Worm (Caenorhabditis elegans) whole organism, late embryonic: Measurements from ENCODE around the gene T01D3.1.

ENCODE experiments used
- C38D4.7 ChIP-seq: fragments of 200-800 bp; sonication (Bioruptor generic); optimal IDR thresholded peaks from 2 replicates; lab custom pipeline; 2018; ENCODE audit warnings: mild to moderate bottlenecking, missing genetic modification characterization, moderate library complexity, missing compliant biosample characterization
- F13H6.1 ChIP-seq: sonication (generic microtip); optimal IDR thresholded peaks from 2 replicates; lab custom pipeline; 2016; ENCODE audit warnings: missing genetic modification characterization, missing compliant biosample characterization
- K02D7.2 ChIP-seq: sonication (generic microtip); optimal IDR thresholded peaks from 2 replicates; lab custom pipeline; 2017; ENCODE audit warnings: mild to moderate bottlenecking, missing genetic modification characterization, missing compliant biosample characterization
- T23F11.4 ChIP-seq: fragments of 200-800 bp; sonication (Bioruptor generic); optimal IDR thresholded peaks from 2 replicates; lab custom pipeline; 2018; ENCODE audit warnings: mild to moderate bottlenecking, missing genetic modification characterization, missing compliant biosample characterization
- Y22D7AL.16 ChIP-seq: sonication (generic microtip); optimal IDR thresholded peaks from 2 replicates; lab custom pipeline; 2016; ENCODE audit warnings: missing genetic modification characterization, missing compliant biosample characterization
- ahr-1 ChIP-seq: sonication (generic microtip); optimal IDR thresholded peaks from 2 replicates; lab custom pipeline; 2016; ENCODE audit warnings: missing genetic modification characterization, missing compliant biosample characterization
- ama-1 ChIP-seq: fragments of 150-350 bp; optimal IDR thresholded peaks from 2 replicates; lab custom pipeline; 2014
- ceh-14 ChIP-seq: sonication (generic microtip); optimal IDR thresholded peaks from 2 replicates; lab custom pipeline; 2016; ENCODE audit warnings: missing genotype, missing genetic modification characterization, missing compliant biosample characterization
- ceh-2 ChIP-seq: sonication (generic microtip); optimal IDR thresholded peaks from 2 replicates; lab custom pipeline; 2016; ENCODE audit warnings: missing genotype, missing genetic modification characterization, missing compliant biosample characterization
- ceh-24 ChIP-seq: sonication (generic microtip); optimal IDR thresholded peaks from 2 replicates; lab custom pipeline; 2016; ENCODE audit warnings: mild to moderate bottlenecking, missing genetic modification characterization, missing compliant biosample characterization
- ceh-30 ChIP-seq: fragments of 150-350 bp; optimal IDR thresholded peaks from 2 replicates; lab custom pipeline; 2014; ENCODE audit warnings: missing biosample characterization, missing genetic modification characterization
- ceh-45 ChIP-seq: fragments of 200-800 bp; sonication (Bioruptor generic); IDR thresholded peaks from 2 replicates; pipeline ENCODE4 v1.3.6; 2022; ENCODE audit warnings: missing genetic modification reagents, missing genetic modification characterization, missing compliant biosample characterization
- ceh-48 ChIP-seq: sonication (generic microtip); optimal IDR thresholded peaks from 2 replicates; lab custom pipeline; 2016; ENCODE audit warnings: missing genetic modification characterization, inconsistent platforms, missing compliant biosample characterization
- che-1 ChIP-seq: sonication (generic microtip); optimal IDR thresholded peaks from 2 replicates; lab custom pipeline; 2016; ENCODE audit warnings: mild to moderate bottlenecking, missing genetic modification characterization, missing compliant biosample characterization
- dmd-4 ChIP-seq: sonication (generic microtip); optimal IDR thresholded peaks from 2 replicates; lab custom pipeline; 2016; ENCODE audit warnings: borderline replicate concordance, missing genetic modification characterization, missing compliant biosample characterization
- dve-1 ChIP-seq: sonication (generic microtip); optimal IDR thresholded peaks from 2 replicates; lab custom pipeline; 2017; ENCODE audit warnings: antibody characterized with exemption, mild to moderate bottlenecking, missing genetic modification characterization, missing compliant biosample characterization
- elt-2 ChIP-seq: sonication (generic microtip); optimal IDR thresholded peaks from 2 replicates; lab custom pipeline; 2016; ENCODE audit warnings: missing genetic modification reagents, missing genetic modification characterization, missing compliant biosample characterization
- ets-4 ChIP-seq: sonication (generic microtip); optimal IDR thresholded peaks from 2 replicates; lab custom pipeline; 2016; ENCODE audit warnings: missing genetic modification characterization, missing compliant biosample characterization
- eyg-1 ChIP-seq: sonication (generic microtip); optimal IDR thresholded peaks from 2 replicates; lab custom pipeline; 2016; ENCODE audit warnings: missing genotype, missing genetic modification characterization, missing compliant biosample characterization
- fax-1 ChIP-seq: sonication (generic microtip); optimal IDR thresholded peaks from 2 replicates; lab custom pipeline; 2016; ENCODE audit warnings: missing genotype, missing genetic modification characterization, missing compliant biosample characterization
- fkh-10 ChIP-seq: fragments of 150-350 bp; optimal IDR thresholded peaks from 2 replicates; lab custom pipeline; 2014; ENCODE audit warnings: missing biosample characterization, missing genetic modification reagents, missing genetic modification characterization
- fkh-6 ChIP-seq: sonication (generic microtip); optimal IDR thresholded peaks from 2 replicates; lab custom pipeline; 2016; ENCODE audit warnings: missing genetic modification characterization, missing compliant biosample characterization
- hlh-13 ChIP-seq: fragments of 200-800 bp; sonication (Bioruptor generic); optimal IDR thresholded peaks from 2 replicates; lab custom pipeline; 2018; ENCODE audit warnings: mild to moderate bottlenecking, missing genetic modification characterization, missing compliant biosample characterization
- hlh-30 ChIP-seq: sonication (generic microtip); optimal IDR thresholded peaks from 2 replicates; lab custom pipeline; 2017; ENCODE audit warnings: antibody characterized with exemption, missing genetic modification characterization, missing compliant biosample characterization; ENCODE audit not compliant: insufficient read depth
- hlh-6 ChIP-seq: sonication (generic microtip); optimal IDR thresholded peaks from 2 replicates; lab custom pipeline; 2016; ENCODE audit warnings: missing genotype, missing genetic modification characterization, missing compliant biosample characterization
- hlh-8 ChIP-seq: sonication (generic microtip); optimal IDR thresholded peaks from 2 replicates; lab custom pipeline; 2016; ENCODE audit warnings: missing genotype, missing genetic modification characterization, missing compliant biosample characterization
- lim-6 ChIP-seq: sonication (generic microtip); optimal IDR thresholded peaks from 2 replicates; lab custom pipeline; 2016; ENCODE audit warnings: missing genetic modification characterization, missing compliant biosample characterization
- mec-3 ChIP-seq: sonication (generic microtip); optimal IDR thresholded peaks from 2 replicates; lab custom pipeline; 2016; ENCODE audit warnings: borderline replicate concordance, missing genetic modification characterization, missing compliant biosample characterization
- nfya-1 ChIP-seq: sonication (generic microtip); optimal IDR thresholded peaks from 2 replicates; lab custom pipeline; 2017; ENCODE audit warnings: missing genetic modification characterization, mild to moderate bottlenecking, missing compliant biosample characterization, antibody characterized with exemption, moderate library complexity
- nhr-232 ChIP-seq: sonication (generic microtip); optimal IDR thresholded peaks from 2 replicates; lab custom pipeline; 2016; ENCODE audit warnings: missing genetic modification characterization, missing compliant biosample characterization
- odd-2 ChIP-seq: sonication (generic microtip); optimal IDR thresholded peaks from 2 replicates; lab custom pipeline; 2017; ENCODE audit warnings: antibody characterized with exemption, mild to moderate bottlenecking, missing genetic modification characterization, missing compliant biosample characterization
- pag-3 ChIP-seq: sonication (generic microtip); optimal IDR thresholded peaks from 2 replicates; lab custom pipeline; 2016; ENCODE audit warnings: missing compliant biosample characterization, missing genetic modification characterization, borderline replicate concordance
- pat-9 ChIP-seq: fragments of 200-800 bp; sonication (Bioruptor generic); optimal IDR thresholded peaks from 2 replicates; lab custom pipeline; 2018; ENCODE audit warnings: mild to moderate bottlenecking, missing genetic modification characterization, moderate library complexity, missing compliant biosample characterization
- pax-1 ChIP-seq: fragments of 150-350 bp; optimal IDR thresholded peaks from 2 replicates; lab custom pipeline; 2014; ENCODE audit warnings: missing biosample characterization, missing genetic modification characterization
- pha-4 ChIP-seq: fragments of 150-350 bp; optimal IDR thresholded peaks from 2 replicates; lab custom pipeline; 2018; ENCODE audit warnings: missing biosample characterization, missing genetic modification reagents, missing genetic modification characterization
- pros-1 ChIP-seq: fragments of 150-350 bp; optimal IDR thresholded peaks from 2 replicates; lab custom pipeline; 2014; ENCODE audit warnings: missing biosample characterization, missing genetic modification reagents, missing genetic modification characterization
- ref-2 ChIP-seq: sonication (generic microtip); optimal IDR thresholded peaks from 2 replicates; lab custom pipeline; 2016; ENCODE audit warnings: missing genetic modification characterization, missing compliant biosample characterization
- sdc-2 ChIP-seq: sonication (generic microtip); optimal IDR thresholded peaks from 2 replicates; lab custom pipeline; 2016; ENCODE audit warnings: missing genotype, missing genetic modification characterization, missing compliant biosample characterization
- sox-2 ChIP-seq: fragments of 200-800 bp; sonication (Bioruptor generic); IDR thresholded peaks from 2 replicates; pipeline ENCODE4 v1.3.6; 2022; ENCODE audit warnings: missing genetic modification reagents, missing genetic modification characterization, missing compliant biosample characterization
- sox-4 ChIP-seq: sonication (generic microtip); optimal IDR thresholded peaks from 2 replicates; lab custom pipeline; 2017; ENCODE audit warnings: mild to moderate bottlenecking, missing genetic modification characterization, inconsistent platforms, missing compliant biosample characterization
- syd-9 ChIP-seq: sonication (generic microtip); optimal IDR thresholded peaks from 2 replicates; lab custom pipeline; 2016; ENCODE audit warnings: mild to moderate bottlenecking, missing genetic modification characterization, moderate library complexity, missing compliant biosample characterization
- tbx-2 ChIP-seq: sonication (generic microtip); optimal IDR thresholded peaks from 2 replicates; lab custom pipeline; 2016; ENCODE audit warnings: missing genetic modification characterization, missing compliant biosample characterization
- tbx-7 ChIP-seq: sonication (generic microtip); optimal IDR thresholded peaks from 2 replicates; lab custom pipeline; 2016; ENCODE audit warnings: missing genotype, missing genetic modification characterization, missing compliant biosample characterization
- unc-3 ChIP-seq, 2 experiments: fragments of 200-800 bp in 1 of 2; sonication (Bioruptor generic) in 1 of 2; sonication (generic microtip) in 1 of 2; conservative IDR thresholded peaks in 1 of 2; optimal IDR thresholded peaks in 1 of 2; 2 replicates each; pipeline versions ENCODE4 v1.3.6 to Lab custom; 2016 to 2022; ENCODE audit warnings: missing compliant biosample characterization in 2 of 2, missing genetic modification characterization in 2 of 2, missing genetic modification reagents in 1 of 2
- unc-42 ChIP-seq: sonication (generic microtip); optimal IDR thresholded peaks from 2 replicates; lab custom pipeline; 2016; ENCODE audit warnings: missing genotype, missing genetic modification characterization, missing compliant biosample characterization
- unc-55 ChIP-seq: sonication (generic microtip); optimal IDR thresholded peaks from 2 replicates; lab custom pipeline; 2017; ENCODE audit warnings: missing biosample characterization, missing genetic modification reagents, missing genetic modification characterization
- unc-86 ChIP-seq: sonication (generic microtip); optimal IDR thresholded peaks from 2 replicates; lab custom pipeline; 2016; ENCODE audit warnings: missing genetic modification characterization, missing compliant biosample characterization

The T01D3.1 gene

ce11 chrV:13707295-13707694, 17.6 kb downstream of the T01D3.1 start, which contains the start of gene hlh-34:
hlh-34 (minus strand) TSS chrV:13707395.
- TF ChIP-seq unc-42 = peak; percentile 3
- no peak for TF ChIP-seq K02D7.2 (tag; lab: Kevin White, UChicago)
- no peak for TF ChIP-seq pag-3 (tag; lab: Kevin White, UChicago)
- TF ChIP-seq elt-2 (tag; lab: Kevin White, UChicago) = no peak
- no peak for TF ChIP-seq hlh-30
- no peak for TF ChIP-seq hlh-8 (tag; lab: Kevin White, UChicago)

- no peak for TF ChIP-seq fax-1 (tag; lab: Kevin White, UChicago)
- TF ChIP-seq T23F11.4 (GFP tag; lab: Kevin White, UChicago) = no peak
- TF ChIP-seq hlh-6 (tag; lab: Kevin White, UChicago) = no peak
- TF ChIP-seq elt-2 (tag; lab: Kevin White, UChicago) = no peak
- no peak for TF ChIP-seq ceh-24 (tag; lab: Kevin White, UChicago)
- no peak for TF ChIP-seq sox-4 (tag; lab: Kevin White, UChicago)
- TF ChIP-seq, all 69 proteins: peak for 0
These were observed 21.4 kb downstream of the T01D3.1 start, which contains the start of gene srx-96 for ce11 chrV:13711060-13711459. srx-96 (plus strand) TSS chrV:13711360.

ce11 chrV:13715223-13715686, 25.6 kb downstream of the T01D3.1 start, which contains the start of gene zipt-9:
zipt-9 (minus strand) TSS chrV:13715273.
- peak; percentile 87 for TF ChIP-seq F13H6.1 (tag; lab: Kevin White, UChicago)
- no peak for TF ChIP-seq pax-1 (tag; lab: Kevin White, UChicago)
- peak; percentile 95 for TF ChIP-seq tbx-7 (tag; lab: Kevin White, UChicago)
- no peak for TF ChIP-seq unc-55 (GFP tag; lab: Kevin White, UChicago)
- peak; percentile 79 for TF ChIP-seq ahr-1 (tag; lab: Kevin White, UChicago)
- TF ChIP-seq sdc-2 (tag; lab: Kevin White, UChicago) = peak; percentile 51
- TF ChIP-seq ceh-30 = no peak
- peak; percentile 72 for TF ChIP-seq fkh-6 (tag; lab: Kevin White, UChicago)
- peak; percentile 38 for TF ChIP-seq che-1 (tag; lab: Kevin White, UChicago)
- TF ChIP-seq eyg-1 = no peak
- no peak for TF ChIP-seq sox-2 (GFP tag; lab: Robert Waterston, UW)
- TF ChIP-seq unc-3 (GFP tag; conservative IDR thresholded peaks at IDR 0.05; lab: Robert Waterston, UW) = peak; percentile 70
- peak; percentile 73 for TF ChIP-seq unc-3 (tag; optimal IDR thresholded peaks at IDR 0.05; lab: Kevin White, UChicago)
- peak; percentile 39 for TF ChIP-seq syd-9 (tag; lab: Kevin White, UChicago)
- no peak for TF ChIP-seq dve-1 (tag; lab: Kevin White, UChicago)
- TF ChIP-seq pha-4 = no peak
- peak; percentile 68 for TF ChIP-seq unc-86
- TF ChIP-seq mec-3 = peak; percentile 88
- TF ChIP-seq ceh-48 (tag; lab: Kevin White, UChicago) = no peak
- peak; percentile 43 for TF ChIP-seq nfya-1
- no peak for TF ChIP-seq hlh-13 (GFP tag; lab: Kevin White, UChicago)
- no peak for TF ChIP-seq ceh-45 (GFP tag; lab: Robert Waterston, UW)
- TF ChIP-seq nhr-232 (tag; lab: Kevin White, UChicago) = no peak
- TF ChIP-seq odd-2 (tag; lab: Kevin White, UChicago) = no peak
- peak; percentile 85 for TF ChIP-seq elt-2 (tag; lab: Kevin White, UChicago)
- TF ChIP-seq Y22D7AL.16 = no peak
- TF ChIP-seq K02D7.2 (tag; lab: Kevin White, UChicago) = no peak
- TF ChIP-seq hlh-6 (tag; lab: Kevin White, UChicago) = peak; percentile 41
- no peak for TF ChIP-seq fkh-10
- TF ChIP-seq pros-1 (tag; lab: Kevin White, UChicago) = no peak
- no peak for TF ChIP-seq C38D4.7 (GFP tag; lab: Kevin White, UChicago)
- TF ChIP-seq ceh-14 = peak; percentile 96
- peak; percentile 98 for TF ChIP-seq tbx-2 (tag; lab: Kevin White, UChicago)
- peak; percentile 94 for TF ChIP-seq ceh-2 (tag; lab: Kevin White, UChicago)
- TF ChIP-seq dmd-4 = peak; percentile 43
- TF ChIP-seq T23F11.4 (GFP tag; lab: Kevin White, UChicago) = peak; percentile 12
- TF ChIP-seq ama-1 (lab: Kevin White, UChicago) = no peak
- no peak for TF ChIP-seq pat-9 (tag; lab: Kevin White, UChicago)
- TF ChIP-seq lim-6 = peak; percentile 87
- TF ChIP-seq ref-2 = peak; percentile 96
- peak; percentile 95 for TF ChIP-seq ets-4
- TF ChIP-seq sox-4 (tag; lab: Kevin White, UChicago) = no peak
